Worm (Caenorhabditis elegans) whole organism, midembryonic: ENCODE measurements around the gene C53A5.13.

ENCODE experiments used
- T22C8.4 ChIP-seq: fragments of 200-800 bp; sonication (Bioruptor generic); IDR thresholded peaks from 2 replicates; pipeline ENCODE4 v1.3.6; 2022; ENCODE audit warnings: missing genetic modification characterization, missing compliant biosample characterization
- cog-1 ChIP-seq: sonication (generic microtip); optimal IDR thresholded peaks from 2 replicates; lab custom pipeline; 2016; ENCODE audit warnings: missing genetic modification characterization, missing compliant biosample characterization
- flt-1 ChIP-seq: fragments of 200-800 bp; sonication (Bioruptor generic); IDR thresholded peaks from 2 replicates; pipeline ENCODE4 v1.3.6; 2022; ENCODE audit warnings: missing genetic modification characterization, missing compliant biosample characterization
- klf-2 ChIP-seq: fragments of 200-800 bp; sonication (Bioruptor generic); conservative IDR thresholded peaks from 2 replicates; pipeline ENCODE4 v1.3.6; 2022; ENCODE audit warnings: missing genetic modification reagents, missing genetic modification characterization, missing compliant biosample characterization
- med-1 ChIP-seq: sonication (generic microtip); optimal IDR thresholded peaks from 2 replicates; lab custom pipeline; 2017; ENCODE audit warnings: missing genetic modification characterization, mild to moderate bottlenecking, missing compliant biosample characterization, antibody characterized with exemption, missing genetic modification reagents; ENCODE audit not compliant: insufficient read depth
- ref-1 ChIP-seq: fragments of 200-800 bp; sonication (Bioruptor generic); conservative IDR thresholded peaks from 2 replicates; pipeline ENCODE4 v1.3.6; 2022; ENCODE audit warnings: missing genetic modification reagents, missing genetic modification characterization, missing compliant biosample characterization
- tab-1 ChIP-seq: fragments of 200-800 bp; sonication (Bioruptor generic); IDR thresholded peaks from 2 replicates; pipeline ENCODE4 v1.3.6; 2022; ENCODE audit warnings: missing genetic modification characterization, missing compliant biosample characterization
- ztf-23 ChIP-seq: fragments of 200-800 bp; sonication (Bioruptor generic); IDR thresholded peaks from 2 replicates; pipeline ENCODE4 v1.3.6; 2022; ENCODE audit warnings: missing genetic modification reagents, missing genetic modification characterization, missing compliant biosample characterization
- ztf-29 ChIP-seq: fragments of 200-800 bp; sonication (Bioruptor generic); IDR thresholded peaks from 2 replicates; pipeline ENCODE4 v1.3.6; 2022; ENCODE audit warnings: missing genetic modification reagents, missing genetic modification characterization, missing compliant biosample characterization

- TF ChIP-seq flt-1 (no peak), klf-2 (no peak), ref-1 (GFP tag; lab: Robert Waterston, UW) (no peak), T22C8.4 (no peak), ztf-23 (no peak), tab-1 (GFP tag; lab: Robert Waterston, UW) (no peak), ztf-29 (GFP tag; lab: Robert Waterston, UW) (no peak), cog-1 (tag; lab: Kevin White, UChicago) (no peak), med-1 (GFP tag; lab: Kevin White, UChicago) (no peak)
Observed at ce11 chrV:14530813-14531212, 15.9 kb upstream of the C53A5.13 start, which contains the start of gene kcnl-4.
